Fruit fly (Drosophila melanogaster): ENCODE results near the gene CG46523.

Gene CG46523

dm6 chr3L:1905273-1905672 is 33.6 kb downstream of the CG46523 start:
- TF ChIP-seq insv (optimal IDR thresholded peaks at IDR 0.05) (no peak), h (optimal IDR thresholded peaks at IDR 0.05) (no peak), Myc (optimal IDR thresholded peaks at IDR 0.05) (no peak)

dm6 chr3L:1904440-1904839 is 34.5 kb downstream of the CG46523 start:
- TF ChIP-seq psq (optimal IDR thresholded peaks at IDR 0.05) = no peak
- no peak for TF ChIP-seq insv (optimal IDR thresholded peaks at IDR 0.05)
- TF ChIP-seq Myc (optimal IDR thresholded peaks at IDR 0.05) = no peak
- TF ChIP-seq h (optimal IDR thresholded peaks at IDR 0.05) = no peak
- TF ChIP-seq ttk (optimal IDR thresholded peaks at IDR 0.05) = no peak
- no peak for TF ChIP-seq Sin3A (optimal IDR thresholded peaks at IDR 0.05)

- no peak for TF ChIP-seq h (optimal IDR thresholded peaks at IDR 0.05)
- no peak for TF ChIP-seq Sin3A (optimal IDR thresholded peaks at IDR 0.05)
- no peak for TF ChIP-seq psq (optimal IDR thresholded peaks at IDR 0.05)
- no peak for TF ChIP-seq ttk (optimal IDR thresholded peaks at IDR 0.05)
- TF ChIP-seq Myc (optimal IDR thresholded peaks at IDR 0.05) = no peak
- no peak for TF ChIP-seq insv (optimal IDR thresholded peaks at IDR 0.05)
Measured at dm6 chr3L:1900633-1901032, 38.3 kb downstream of the CG46523 start.

dm6 chr3L:1899616-1900015 is 39.3 kb downstream of the CG46523 start:
- TF ChIP-seq insv (optimal IDR thresholded peaks at IDR 0.05) (no peak), h (optimal IDR thresholded peaks at IDR 0.05) (no peak), Sin3A (optimal IDR thresholded peaks at IDR 0.05) (no peak)

- TF ChIP-seq psq (optimal IDR thresholded peaks at IDR 0.05) (no peak), ttk (optimal IDR thresholded peaks at IDR 0.05) (no peak)
Measured at dm6 chr3L:1897709-1898108, 41.2 kb downstream of the CG46523 start.

- TF ChIP-seq Myc (optimal IDR thresholded peaks at IDR 0.05) (no peak), insv (optimal IDR thresholded peaks at IDR 0.05) (no peak), psq (optimal IDR thresholded peaks at IDR 0.05) (no peak), ttk (optimal IDR thresholded peaks at IDR 0.05) (no peak), h (optimal IDR thresholded peaks at IDR 0.05) (no peak), Sin3A (optimal IDR thresholded peaks at IDR 0.05) (no peak)
Measured at dm6 chr3L:1891914-1892313, 47.0 kb downstream of the CG46523 start.

- TF ChIP-seq h (optimal IDR thresholded peaks at IDR 0.05) (no peak), Sin3A (optimal IDR thresholded peaks at IDR 0.05) (no peak), psq (optimal IDR thresholded peaks at IDR 0.05) (no peak), insv (optimal IDR thresholded peaks at IDR 0.05) (no peak), Myc (optimal IDR thresholded peaks at IDR 0.05) (no peak)
Measured at dm6 chr3L:1890941-1891340, 48.0 kb downstream of the CG46523 start.

dm6 chr3L:1887929-1888529 is 50.9 kb downstream of the CG46523 start:
- TF ChIP-seq Myc (optimal IDR thresholded peaks at IDR 0.05) (no peak), h (optimal IDR thresholded peaks at IDR 0.05) (no peak), psq (optimal IDR thresholded peaks at IDR 0.05) (no peak), insv (optimal IDR thresholded peaks at IDR 0.05) (no peak), ttk (optimal IDR thresholded peaks at IDR 0.05) (no peak), Sin3A (optimal IDR thresholded peaks at IDR 0.05) (no peak)

dm6 chr3L:1886125-1886544 is 52.8 kb downstream of the CG46523 start:
- TF ChIP-seq insv (optimal IDR thresholded peaks at IDR 0.05) (no peak), ttk (optimal IDR thresholded peaks at IDR 0.05) (no peak), Sin3A (optimal IDR thresholded peaks at IDR 0.05) (no peak), Myc (optimal IDR thresholded peaks at IDR 0.05) (no peak), psq (optimal IDR thresholded peaks at IDR 0.05) (no peak), h (optimal IDR thresholded peaks at IDR 0.05) (no peak)

dm6 chr3L:1885436-1885835 is 53.5 kb downstream of the CG46523 start, which contains the start of gene Tmhs:
Gene Tmhs, plus strand, starts transcription at chr3L:1885657.
- TF ChIP-seq psq (optimal IDR thresholded peaks at IDR 0.05) = no peak
- TF ChIP-seq Myc (optimal IDR thresholded peaks at IDR 0.05) = no peak
- no peak for TF ChIP-seq Sin3A (optimal IDR thresholded peaks at IDR 0.05)
- no peak for TF ChIP-seq ttk (optimal IDR thresholded peaks at IDR 0.05)
- TF ChIP-seq insv (optimal IDR thresholded peaks at IDR 0.05) = no peak
- no peak for TF ChIP-seq h (optimal IDR thresholded peaks at IDR 0.05)

dm6 chr3L:1884652-1885051 is 54.3 kb downstream of the CG46523 start, which contains the start of gene Aprt:
Gene Aprt, minus strand, starts transcription at chr3L:1885019.
- TF ChIP-seq insv (optimal IDR thresholded peaks at IDR 0.05) = no peak
- TF ChIP-seq Myc (optimal IDR thresholded peaks at IDR 0.05) = no peak
- TF ChIP-seq psq (optimal IDR thresholded peaks at IDR 0.05) = no peak
- no peak for TF ChIP-seq Sin3A (optimal IDR thresholded peaks at IDR 0.05)
